Worm (Caenorhabditis elegans) whole organism, young adult: ENCODE measurements around the gene skr-17.
A peak's percentile ranks its signal among the peaks of the same experiment; 100 is the strongest.

ENCODE experiments used
- F23B12.7 ChIP-seq: sonication (generic microtip); optimal IDR thresholded peaks from 2 replicates; lab custom pipeline; 2017; ENCODE audit warnings: missing genetic modification characterization, mild to moderate bottlenecking, missing compliant biosample characterization, antibody characterized with exemption, moderate library complexity; ENCODE audit not compliant: insufficient read depth
- F39B2.1 ChIP-seq: fragments of 200-800 bp; sonication (Bioruptor generic); IDR thresholded peaks from 2 replicates; pipeline ENCODE4 v1.3.6; 2022; ENCODE audit warnings: missing genetic modification reagents, missing genetic modification characterization, missing compliant biosample characterization
- F49E8.2 ChIP-seq: sonication (generic microtip); optimal IDR thresholded peaks from 3 replicates; lab custom pipeline; 2017; ENCODE audit warnings: missing genetic modification characterization, mild to moderate bottlenecking, missing compliant biosample characterization, antibody characterized with exemption, moderate library complexity; ENCODE audit not compliant: insufficient read depth
- F52B5.7 ChIP-seq: sonication (generic microtip); optimal IDR thresholded peaks from 2 replicates; lab custom pipeline; 2016; ENCODE audit warnings: mild to moderate bottlenecking, missing genetic modification characterization, missing compliant biosample characterization
- F57C9.4 ChIP-seq: sonication (generic microtip); optimal IDR thresholded peaks from 2 replicates; lab custom pipeline; 2017; ENCODE audit warnings: mild to moderate bottlenecking, missing genetic modification characterization, missing compliant biosample characterization
- K11D2.4 ChIP-seq: fragments of 200-800 bp; sonication (Bioruptor generic); IDR thresholded peaks from 2 replicates; pipeline ENCODE4 v1.3.6; 2022; ENCODE audit warnings: missing genetic modification reagents, missing genetic modification characterization, missing compliant biosample characterization
- T26A5.8 ChIP-seq: sonication (generic microtip); optimal IDR thresholded peaks from 2 replicates; lab custom pipeline; 2016; ENCODE audit warnings: missing genetic modification characterization, missing compliant biosample characterization
- Y53F4B.3 ChIP-seq: fragments of 200-800 bp; sonication (Bioruptor generic); IDR thresholded peaks from 2 replicates; pipeline ENCODE4 v1.3.6; 2022; ENCODE audit warnings: missing genetic modification reagents, missing genetic modification characterization, missing compliant biosample characterization
- Y67H2A.10 ChIP-seq: fragments of 200-800 bp; sonication (Bioruptor generic); conservative IDR thresholded peaks from 2 replicates; pipeline ENCODE4 v1.3.6; 2022; ENCODE audit warnings: missing genetic modification reagents, missing genetic modification characterization, missing compliant biosample characterization
- Y79H2A.3 ChIP-seq: fragments of 200-800 bp; sonication (Bioruptor generic); conservative IDR thresholded peaks from 2 replicates; pipeline ENCODE4 v1.3.6; 2022; ENCODE audit warnings: missing genetic modification reagents, missing genetic modification characterization, missing compliant biosample characterization
- akir-1 ChIP-seq: fragments of 200-800 bp; sonication (Bioruptor generic); optimal IDR thresholded peaks from 2 replicates; lab custom pipeline; 2018; ENCODE audit warnings: mild to moderate bottlenecking, missing genetic modification characterization, moderate library complexity, missing compliant biosample characterization
- ama-1 ChIP-seq, 3 experiments: fragments of 150-350 bp in 1 of 3; sonication (generic microtip) in 2 of 3; optimal IDR thresholded peaks; 2 replicates each; lab custom pipeline; 2014 to 2018; ENCODE audit warnings: missing biosample characterization in 2 of 3, missing genetic modification characterization in 2 of 3, missing genetic modification reagents in 2 of 3
- cebp-2 ChIP-seq: fragments of 200-800 bp; sonication (Bioruptor generic); IDR thresholded peaks from 2 replicates; pipeline ENCODE4 v1.3.6; 2022; ENCODE audit warnings: missing genetic modification characterization, missing compliant biosample characterization
- ceh-100 ChIP-seq: fragments of 200-800 bp; sonication (Bioruptor generic); IDR thresholded peaks from 2 replicates; pipeline ENCODE4 v1.3.6; 2022; ENCODE audit warnings: missing genetic modification reagents, missing genetic modification characterization, missing compliant biosample characterization
- ceh-27 ChIP-seq: fragments of 200-800 bp; sonication (Bioruptor generic); optimal IDR thresholded peaks from 2 replicates; lab custom pipeline; 2018; ENCODE audit warnings: mild to moderate bottlenecking, missing genetic modification characterization, moderate library complexity, missing compliant biosample characterization
- ceh-40 ChIP-seq: fragments of 200-800 bp; sonication (Bioruptor generic); IDR thresholded peaks from 2 replicates; pipeline ENCODE4 v1.3.6; 2022; ENCODE audit warnings: missing genetic modification characterization, missing compliant biosample characterization
- chd-7 ChIP-seq: sonication (generic microtip); optimal IDR thresholded peaks from 2 replicates; lab custom pipeline; 2016; ENCODE audit warnings: mild to moderate bottlenecking, missing genetic modification characterization, moderate library complexity, missing compliant biosample characterization
- dpl-1 ChIP-seq: fragments of 150-350 bp; optimal IDR thresholded peaks from 2 replicates; lab custom pipeline; 2014; ENCODE audit warnings: missing biosample characterization, missing genetic modification reagents, missing genetic modification characterization
- efl-1 ChIP-seq: fragments of 150-350 bp; optimal IDR thresholded peaks from 2 replicates; lab custom pipeline; 2014; ENCODE audit warnings: missing biosample characterization, missing genetic modification reagents, missing genetic modification characterization
- him-1 ChIP-seq: sonication (generic microtip); optimal IDR thresholded peaks from 2 replicates; lab custom pipeline; 2016; ENCODE audit warnings: missing genotype, missing genetic modification reagents, missing genetic modification characterization, missing compliant biosample characterization
- hmg-20 ChIP-seq: fragments of 200-800 bp; sonication (Bioruptor generic); IDR thresholded peaks from 2 replicates; pipeline ENCODE4 v1.3.6; 2022; ENCODE audit warnings: missing genetic modification reagents, missing genetic modification characterization, missing compliant biosample characterization
- lir-1 ChIP-seq: fragments of 200-800 bp; sonication (Bioruptor generic); conservative IDR thresholded peaks from 2 replicates; pipeline ENCODE4 v1.3.6; 2022; ENCODE audit warnings: missing genetic modification reagents, missing genetic modification characterization, missing compliant biosample characterization
- lsy-27 ChIP-seq: sonication (generic microtip); optimal IDR thresholded peaks from 2 replicates; lab custom pipeline; 2017; ENCODE audit warnings: missing genetic modification characterization, mild to moderate bottlenecking, missing compliant biosample characterization, antibody characterized with exemption, missing genotype, borderline replicate concordance; ENCODE audit not compliant: insufficient read depth
- mcd-1 ChIP-seq: fragments of 200-800 bp; sonication (Bioruptor generic); IDR thresholded peaks from 2 replicates; pipeline ENCODE4 v1.3.6; 2022; ENCODE audit warnings: missing genetic modification reagents, missing genetic modification characterization, missing compliant biosample characterization
- nfya-2 ChIP-seq: fragments of 200-800 bp; sonication (Bioruptor generic); IDR thresholded peaks from 2 replicates; pipeline ENCODE4 v1.3.6; 2022; ENCODE audit warnings: missing genetic modification reagents, missing genetic modification characterization, missing compliant biosample characterization
- nhr-120 ChIP-seq: fragments of 200-800 bp; sonication (Bioruptor generic); IDR thresholded peaks from 2 replicates; pipeline ENCODE4 v1.3.6; 2022; ENCODE audit warnings: missing genetic modification characterization, missing compliant biosample characterization
- nhr-27 ChIP-seq: fragments of 200-800 bp; sonication (Bioruptor generic); optimal IDR thresholded peaks from 2 replicates; lab custom pipeline; 2018; ENCODE audit warnings: mild to moderate bottlenecking, missing genetic modification characterization, moderate library complexity, missing compliant biosample characterization
- nhr-80 ChIP-seq: sonication (generic microtip); optimal IDR thresholded peaks from 2 replicates; lab custom pipeline; 2016; ENCODE audit warnings: missing genetic modification characterization, missing compliant biosample characterization
- pbrm-1 ChIP-seq: fragments of 200-800 bp; sonication (Bioruptor generic); IDR thresholded peaks from 2 replicates; pipeline ENCODE4 v1.3.6; 2022; ENCODE audit warnings: missing genetic modification reagents, missing genetic modification characterization, missing compliant biosample characterization
- pha-4 ChIP-seq: fragments of 150-350 bp; sonication (generic microtip); optimal IDR thresholded peaks from 2 replicates; lab custom pipeline; 2014; ENCODE audit warnings: missing biosample characterization, missing genetic modification reagents, missing genetic modification characterization
- rcor-1 ChIP-seq: fragments of 200-800 bp; sonication (Bioruptor generic); IDR thresholded peaks from 2 replicates; pipeline ENCODE4 v1.3.6; 2022; ENCODE audit warnings: missing genetic modification reagents, missing genetic modification characterization, missing compliant biosample characterization
- rpc-1 ChIP-seq, 2 experiments: fragments of 150-350 bp in 1 of 2; sonication (generic microtip) in 1 of 2; optimal IDR thresholded peaks; 2 replicates each; lab custom pipeline; 2014 to 2018; ENCODE audit warnings: missing biosample characterization in 1 of 2, missing genetic modification characterization in 1 of 2, missing genetic modification reagents in 1 of 2, missing genotype in 1 of 2
- snpc-1.1 ChIP-seq: sonication (generic microtip); optimal IDR thresholded peaks from 2 replicates; lab custom pipeline; 2017; ENCODE audit warnings: missing genetic modification characterization, mild to moderate bottlenecking, missing compliant biosample characterization, antibody characterized with exemption, moderate library complexity, missing genotype, missing genetic modification reagents; ENCODE audit not compliant: insufficient read depth
- snpc-4 ChIP-seq, 5 experiments: fragments of 150-350 bp in 1 of 5; sonication (generic microtip) in 4 of 5; optimal IDR thresholded peaks; 2 replicates each; lab custom pipeline; 2014 to 2018; ENCODE audit warnings: missing genetic modification characterization in 5 of 5, missing biosample characterization in 3 of 5, antibody characterized with exemption in 2 of 5, mild to moderate bottlenecking in 2 of 5, missing compliant biosample characterization in 2 of 5, missing genotype in 2 of 5, moderate library complexity in 2 of 5, missing genetic modification reagents in 1 of 5
- tbx-9 ChIP-seq: sonication (generic microtip); optimal IDR thresholded peaks from 2 replicates; lab custom pipeline; 2016; ENCODE audit warnings: borderline replicate concordance, missing genetic modification characterization, inconsistent platforms, missing compliant biosample characterization
- tlf-1 ChIP-seq: fragments of 200-800 bp; sonication (Bioruptor generic); optimal IDR thresholded peaks from 2 replicates; lab custom pipeline; 2018; ENCODE audit warnings: mild to moderate bottlenecking, missing genetic modification characterization, missing compliant biosample characterization
- ztf-18 ChIP-seq: sonication (generic microtip); optimal IDR thresholded peaks from 2 replicates; lab custom pipeline; 2016; ENCODE audit warnings: missing genotype, mild to moderate bottlenecking, missing genetic modification characterization, missing compliant biosample characterization
- ztf-28 ChIP-seq: fragments of 200-800 bp; sonication (Bioruptor generic); IDR thresholded peaks from 2 replicates; pipeline ENCODE4 v1.3.6; 2022; ENCODE audit warnings: missing genetic modification reagents, missing genetic modification characterization, missing compliant biosample characterization
- ztf-6 ChIP-seq: fragments of 200-800 bp; sonication (Bioruptor generic); IDR thresholded peaks from 2 replicates; pipeline ENCODE4 v1.3.6; 2022; ENCODE audit warnings: missing genetic modification reagents, missing genetic modification characterization, missing compliant biosample characterization

skr-17 gene

ce11 chrII:7794222-7794621, 10.9 kb downstream of the skr-17 start, which contains the start of gene glr-4:
Gene glr-4, minus strand, starts transcription at chrII:7794322.
- TF ChIP-seq F39B2.1 (GFP tag; lab: Robert Waterston, UW) (no peak), Y67H2A.10 (GFP tag; lab: Robert Waterston, UW) (no peak), lir-1 (GFP tag; lab: Robert Waterston, UW) (no peak), ztf-18 (no peak), pha-4 (tag; lab: Kevin White, UChicago) (no peak), akir-1 (no peak), nhr-120 (GFP tag; lab: Robert Waterston, UW) (no peak), lsy-27 (tag; lab: Kevin White, UChicago) (no peak), ztf-6 (GFP tag; lab: Robert Waterston, UW) (no peak), T26A5.8 (tag; lab: Kevin White, UChicago) (no peak), pbrm-1 (GFP tag; lab: Robert Waterston, UW) (no peak), snpc-1.1 (tag; lab: Kevin White, UChicago) (no peak)

ce11 chrII:7795299-7795698, 12.0 kb downstream of the skr-17 start:
- TF ChIP-seq rpc-1 (optimal IDR thresholded peaks at IDR 0.05; lab: Kevin White, UChicago), result no peak
- TF ChIP-seq rpc-1 (tag; optimal IDR thresholded peaks at IDR 0.05; lab: Kevin White, UChicago), result no peak
- no peak for TF ChIP-seq Y79H2A.3 (GFP tag; lab: Robert Waterston, UW)
- TF ChIP-seq him-1 (tag; lab: Kevin White, UChicago), result no peak
- no peak for TF ChIP-seq snpc-4 (GFP tag; optimal IDR thresholded peaks at IDR 0.05; lab: Kevin White, UChicago)
- TF ChIP-seq snpc-4 (tag; optimal IDR thresholded peaks at IDR 0.05; lab: Kevin White, UChicago), result no peak
- no peak for TF ChIP-seq rcor-1 (GFP tag; lab: Robert Waterston, UW)
- no peak for TF ChIP-seq ceh-27
- TF ChIP-seq efl-1 (GFP tag; lab: Kevin White, UChicago), result no peak
- TF ChIP-seq Y53F4B.3 (GFP tag; lab: Robert Waterston, UW), result no peak
- TF ChIP-seq F23B12.7 (tag; lab: Kevin White, UChicago), result no peak
- TF ChIP-seq tbx-9 (tag; lab: Kevin White, UChicago), result no peak
- no peak for TF ChIP-seq cebp-2

- TF ChIP-seq ceh-40, result no peak
- no peak for TF ChIP-seq mcd-1 (GFP tag; lab: Robert Waterston, UW)
- TF ChIP-seq nhr-80 (tag; lab: Kevin White, UChicago), result peak; percentile 57
Measured at ce11 chrII:7801255-7801654, 17.9 kb downstream of the skr-17 start.

- TF ChIP-seq ama-1 (optimal IDR thresholded peaks at IDR 0.05; lab: Kevin White, UChicago) (no peak), ama-1 (GFP tag; optimal IDR thresholded peaks at IDR 0.05; lab: Kevin White, UChicago) (no peak), F57C9.4 (tag; lab: Kevin White, UChicago) (no peak), ceh-100 (GFP tag; lab: Robert Waterston, UW) (no peak), ztf-28 (GFP tag; lab: Robert Waterston, UW) (no peak), tlf-1 (no peak), nhr-27 (tag; lab: Kevin White, UChicago) (no peak), F52B5.7 (tag; lab: Kevin White, UChicago) (no peak), F49E8.2 (no peak), chd-7 (tag; lab: Kevin White, UChicago) (no peak), K11D2.4 (GFP tag; lab: Robert Waterston, UW) (no peak), T26A5.8 (tag; lab: Kevin White, UChicago) (no peak), ztf-6 (GFP tag; lab: Robert Waterston, UW) (no peak), hmg-20 (GFP tag; lab: Robert Waterston, UW) (no peak), dpl-1 (GFP tag; lab: Kevin White, UChicago) (no peak), nfya-2 (no peak)
Measured at ce11 chrII:7801899-7802298, 18.6 kb downstream of the skr-17 start.
